Worm (Caenorhabditis elegans) whole organism, L1 larva: Measurements from ENCODE around the gene T16G12.1.

Experiments
- C04F5.9 ChIP-seq: sonication (generic microtip); optimal IDR thresholded peaks from 2 replicates; lab custom pipeline; 2016; ENCODE audit warnings: missing genetic modification characterization, missing compliant biosample characterization
- C16A3.4 ChIP-seq: fragments of 150-350 bp; optimal IDR thresholded peaks from 2 replicates; lab custom pipeline; 2014; ENCODE audit warnings: missing biosample characterization, missing genetic modification characterization
- F16B12.6 ChIP-seq: fragments of 150-350 bp; optimal IDR thresholded peaks from 2 replicates; lab custom pipeline; 2014; ENCODE audit warnings: missing biosample characterization, missing genetic modification characterization
- Y116A8C.19 ChIP-seq: sonication (generic microtip); optimal IDR thresholded peaks from 2 replicates; lab custom pipeline; 2016; ENCODE audit warnings: missing compliant biosample characterization, missing genetic modification characterization, borderline replicate concordance
- aha-1 ChIP-seq: fragments of 150-350 bp; optimal IDR thresholded peaks from 2 replicates; lab custom pipeline; 2014; ENCODE audit warnings: missing biosample characterization, missing genetic modification characterization
- alr-1 ChIP-seq: fragments of 200-800 bp; sonication (Bioruptor generic); optimal IDR thresholded peaks from 2 replicates; lab custom pipeline; 2018; ENCODE audit warnings: borderline replicate concordance, mild to moderate bottlenecking, missing genetic modification characterization, missing compliant biosample characterization
- aly-2 ChIP-seq: fragments of 150-350 bp; optimal IDR thresholded peaks from 2 replicates; lab custom pipeline; 2014; ENCODE audit warnings: missing biosample characterization, missing genetic modification characterization
- ama-1 ChIP-seq: fragments of 150-350 bp; optimal IDR thresholded peaks from 2 replicates; lab custom pipeline; 2014
- blmp-1 ChIP-seq: fragments of 150-350 bp; optimal IDR thresholded peaks from 2 replicates; lab custom pipeline; 2014; ENCODE audit warnings: missing biosample characterization, missing genetic modification characterization
- ceh-63 ChIP-seq: fragments of 200-800 bp; sonication (Bioruptor generic); optimal IDR thresholded peaks from 2 replicates; lab custom pipeline; 2018; ENCODE audit warnings: mild to moderate bottlenecking, missing genetic modification characterization, missing compliant biosample characterization
- ceh-8 ChIP-seq: fragments of 200-800 bp; sonication (Bioruptor generic); optimal IDR thresholded peaks from 2 replicates; lab custom pipeline; 2018; ENCODE audit warnings: mild to moderate bottlenecking, missing genetic modification characterization, moderate library complexity, missing compliant biosample characterization
- ceh-82 ChIP-seq, 3 experiments: fragments of 150-350 bp in 1 of 3; sonication (generic microtip) in 2 of 3; optimal IDR thresholded peaks; 2 replicates each; lab custom pipeline; 2014 to 2017; ENCODE audit warnings: missing biosample characterization in 3 of 3, missing genetic modification characterization in 3 of 3
- ceh-88 ChIP-seq: fragments of 200-800 bp; sonication (Bioruptor generic); IDR thresholded peaks from 2 replicates; pipeline ENCODE4 v1.3.6; 2022; ENCODE audit warnings: missing genetic modification characterization, missing compliant biosample characterization
- ceh-90 ChIP-seq: sonication (generic microtip); optimal IDR thresholded peaks from 2 replicates; lab custom pipeline; 2016; ENCODE audit warnings: missing genetic modification characterization, missing compliant biosample characterization
- ces-1 ChIP-seq: fragments of 150-350 bp; optimal IDR thresholded peaks from 2 replicates; lab custom pipeline; 2014; ENCODE audit warnings: missing biosample characterization, missing genetic modification reagents, missing genetic modification characterization
- dpl-1 ChIP-seq, 3 experiments: fragments of 150-350 bp in 2 of 3; sonication (generic microtip) in 1 of 3; optimal IDR thresholded peaks; 2 replicates each; lab custom pipeline; 2014 to 2017; ENCODE audit warnings: missing biosample characterization in 3 of 3, missing genetic modification characterization in 3 of 3, missing genetic modification reagents in 3 of 3
- egl-13 ChIP-seq: sonication (generic microtip); optimal IDR thresholded peaks from 2 replicates; lab custom pipeline; 2016; ENCODE audit warnings: missing genotype, missing genetic modification reagents, missing genetic modification characterization, missing compliant biosample characterization
- elt-3 ChIP-seq, 6 experiments: fragments of 150-350 bp in 1 of 6; sonication (generic microtip); optimal IDR thresholded peaks; 2 replicates each; lab custom pipeline; 2017 to 2018; ENCODE audit warnings: missing biosample characterization in 6 of 6, missing genetic modification characterization in 6 of 6, inconsistent platforms in 1 of 6
- ets-5 ChIP-seq: fragments of 200-800 bp; sonication (Bioruptor generic); IDR thresholded peaks from 2 replicates; pipeline ENCODE4 v1.3.6; 2022; ENCODE audit warnings: missing genetic modification characterization, missing compliant biosample characterization
- fkh-10 ChIP-seq: sonication (generic microtip); optimal IDR thresholded peaks from 2 replicates; lab custom pipeline; 2017; ENCODE audit warnings: missing biosample characterization, missing genetic modification reagents, missing genetic modification characterization
- fos-1 ChIP-seq: fragments of 150-350 bp; optimal IDR thresholded peaks from 2 replicates; lab custom pipeline; 2014; ENCODE audit warnings: missing biosample characterization, missing genetic modification characterization
- grh-1 ChIP-seq: fragments of 200-800 bp; sonication (Bioruptor generic); IDR thresholded peaks from 2 replicates; pipeline ENCODE4 v1.3.6; 2022; ENCODE audit warnings: missing genetic modification reagents, missing genetic modification characterization, missing compliant biosample characterization
- hlh-17 ChIP-seq: fragments of 200-800 bp; sonication (Bioruptor generic); optimal IDR thresholded peaks from 2 replicates; lab custom pipeline; 2018; ENCODE audit warnings: missing genetic modification characterization, mild to moderate bottlenecking, missing compliant biosample characterization, moderate library complexity, borderline replicate concordance
- hpl-2 ChIP-seq: fragments of 150-350 bp; optimal IDR thresholded peaks from 2 replicates; lab custom pipeline; 2014; ENCODE audit warnings: missing biosample characterization, missing genetic modification reagents, missing genetic modification characterization
- irx-1 ChIP-seq: sonication (generic microtip); optimal IDR thresholded peaks from 2 replicates; lab custom pipeline; 2016; ENCODE audit warnings: missing genetic modification characterization, missing compliant biosample characterization
- isw-1 ChIP-seq: fragments of 200-800 bp; sonication (Bioruptor generic); IDR thresholded peaks from 2 replicates; pipeline ENCODE4 v1.3.6; 2022; ENCODE audit warnings: missing genetic modification characterization, missing compliant biosample characterization
- lin-35 ChIP-seq, 2 experiments: fragments of 150-350 bp; optimal IDR thresholded peaks; 2 replicates each; lab custom pipeline; 2014; ENCODE audit warnings: missing biosample characterization in 2 of 2, missing genetic modification characterization in 2 of 2, missing genetic modification reagents in 2 of 2
- lir-3 ChIP-seq: sonication (generic microtip); optimal IDR thresholded peaks from 2 replicates; lab custom pipeline; 2016; ENCODE audit warnings: mild to moderate bottlenecking, missing genetic modification characterization, moderate library complexity, missing compliant biosample characterization; ENCODE audit not compliant: poor library complexity
- lsy-2 ChIP-seq, 2 experiments: fragments of 150-350 bp; optimal IDR thresholded peaks; 2 replicates each; lab custom pipeline; 2014; ENCODE audit warnings: missing biosample characterization in 2 of 2, missing genetic modification characterization in 2 of 2
- mdl-1 ChIP-seq, 2 experiments: fragments of 150-350 bp; optimal IDR thresholded peaks; 2 replicates each; lab custom pipeline; 2014 to 2017; ENCODE audit warnings: missing biosample characterization in 2 of 2, missing genetic modification characterization in 2 of 2, inconsistent platforms in 1 of 2
- mep-1 ChIP-seq: fragments of 150-350 bp; optimal IDR thresholded peaks from 2 replicates; lab custom pipeline; 2014; ENCODE audit warnings: missing biosample characterization, missing genetic modification characterization
- nhr-11 ChIP-seq: fragments of 150-350 bp; optimal IDR thresholded peaks from 2 replicates; lab custom pipeline; 2014; ENCODE audit warnings: missing biosample characterization, missing genetic modification characterization
- nhr-19 ChIP-seq: fragments of 200-800 bp; sonication (Bioruptor generic); conservative IDR thresholded peaks from 2 replicates; pipeline ENCODE4 v1.3.6; 2022; ENCODE audit warnings: missing genetic modification characterization, missing compliant biosample characterization
- nhr-20 ChIP-seq: sonication (generic microtip); optimal IDR thresholded peaks from 2 replicates; lab custom pipeline; 2016; ENCODE audit warnings: mild to moderate bottlenecking, missing genetic modification characterization, missing compliant biosample characterization
- nhr-71 ChIP-seq: sonication (generic microtip); optimal IDR thresholded peaks from 2 replicates; lab custom pipeline; 2016; ENCODE audit warnings: mild to moderate bottlenecking, missing genetic modification characterization, moderate library complexity, missing compliant biosample characterization
- nhr-77 ChIP-seq: fragments of 150-350 bp; optimal IDR thresholded peaks from 2 replicates; lab custom pipeline; 2014; ENCODE audit warnings: missing biosample characterization, missing genetic modification characterization
- nhr-84 ChIP-seq: sonication (generic microtip); optimal IDR thresholded peaks from 2 replicates; lab custom pipeline; 2017; ENCODE audit warnings: missing biosample characterization, missing genetic modification characterization
- nhr-90 ChIP-seq: sonication (generic microtip); optimal IDR thresholded peaks from 2 replicates; lab custom pipeline; 2016; ENCODE audit warnings: mild to moderate bottlenecking, missing genetic modification characterization, missing compliant biosample characterization; ENCODE audit not compliant: poor library complexity
- pax-3 ChIP-seq: fragments of 200-800 bp; sonication (Bioruptor generic); optimal IDR thresholded peaks from 2 replicates; lab custom pipeline; 2018; ENCODE audit warnings: mild to moderate bottlenecking, missing genetic modification characterization, moderate library complexity, missing compliant biosample characterization
- skn-1 ChIP-seq: fragments of 150-350 bp; optimal IDR thresholded peaks from 2 replicates; lab custom pipeline; 2014; ENCODE audit warnings: missing biosample characterization, missing genetic modification characterization
- snpc-4 ChIP-seq: fragments of 150-350 bp; optimal IDR thresholded peaks from 2 replicates; lab custom pipeline; 2014; ENCODE audit warnings: missing biosample characterization, missing genetic modification characterization
- sox-4 ChIP-seq: sonication (generic microtip); optimal IDR thresholded peaks from 2 replicates; lab custom pipeline; 2016; ENCODE audit warnings: missing genetic modification characterization, missing compliant biosample characterization
- sup-37 ChIP-seq: fragments of 200-800 bp; sonication (Bioruptor generic); optimal IDR thresholded peaks from 2 replicates; lab custom pipeline; 2018; ENCODE audit warnings: mild to moderate bottlenecking, missing genetic modification characterization, missing compliant biosample characterization
- tbx-2 ChIP-seq: sonication (generic microtip); optimal IDR thresholded peaks from 2 replicates; lab custom pipeline; 2016; ENCODE audit warnings: missing genetic modification characterization, missing compliant biosample characterization
- unc-130 ChIP-seq: fragments of 150-350 bp; optimal IDR thresholded peaks from 2 replicates; lab custom pipeline; 2017; ENCODE audit warnings: missing biosample characterization, missing genetic modification characterization, inconsistent platforms
- unc-30 ChIP-seq: sonication (generic microtip); optimal IDR thresholded peaks from 2 replicates; lab custom pipeline; 2017; ENCODE audit warnings: missing biosample characterization, missing genetic modification characterization
- unc-86 ChIP-seq: sonication (generic microtip); optimal IDR thresholded peaks from 2 replicates; lab custom pipeline; 2016; ENCODE audit warnings: missing genetic modification characterization, missing compliant biosample characterization
- unc-98 ChIP-seq: fragments of 200-800 bp; sonication (Bioruptor generic); IDR thresholded peaks from 2 replicates; pipeline ENCODE4 v1.3.6; 2022; ENCODE audit warnings: missing genetic modification characterization, missing compliant biosample characterization
- xbp-1 ChIP-seq: sonication (generic microtip); optimal IDR thresholded peaks from 2 replicates; lab custom pipeline; 2016; ENCODE audit warnings: missing genetic modification characterization, missing compliant biosample characterization
- zip-4 ChIP-seq: fragments of 200-800 bp; sonication (Bioruptor generic); optimal IDR thresholded peaks from 2 replicates; lab custom pipeline; 2018; ENCODE audit warnings: mild to moderate bottlenecking, missing genetic modification characterization, moderate library complexity, missing compliant biosample characterization
- ztf-11 ChIP-seq, 2 experiments: sonication (generic microtip); optimal IDR thresholded peaks; 2 replicates each; lab custom pipeline; 2016 to 2017; ENCODE audit warnings: missing genetic modification characterization in 2 of 2, missing biosample characterization in 1 of 2, missing compliant biosample characterization in 1 of 2
- ztf-4 ChIP-seq: fragments of 150-350 bp; optimal IDR thresholded peaks from 2 replicates; lab custom pipeline; 2014; ENCODE audit warnings: missing biosample characterization, missing genetic modification characterization

T16G12.1 gene

DNA sequence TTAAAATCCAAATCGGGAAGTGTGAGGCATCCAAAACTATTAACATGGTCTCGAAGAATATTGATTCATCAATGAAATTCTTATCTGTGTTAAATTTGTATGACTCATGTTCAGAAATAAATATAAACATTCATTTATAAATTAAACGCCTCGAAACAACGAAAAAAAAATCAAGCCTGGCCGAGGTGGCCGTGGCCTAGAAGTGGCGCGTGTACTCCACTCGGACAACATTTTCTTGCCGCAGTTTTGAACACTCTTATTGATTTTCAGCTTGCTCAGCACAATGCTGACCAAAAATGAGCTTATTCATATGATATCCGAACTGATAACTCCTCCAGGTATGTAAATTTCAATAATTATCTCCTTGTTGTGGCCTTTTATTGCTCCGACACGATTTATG is 14.5 kb upstream of the T16G12.1 start, which contains the start of gene ekl-6 (continued):
- TF ChIP-seq ceh-8 (GFP tag; lab: Kevin White, UChicago) = peak; percentile 30
- peak; percentile 48 for TF ChIP-seq Y116A8C.19 (tag; lab: Kevin White, UChicago)
- no peak for TF ChIP-seq mdl-1 (tag; optimal IDR thresholded peaks at IDR 0.05; lab: Kevin White, UChicago)
- no peak; the same call in 1 of the 2 replicates for TF ChIP-seq nhr-19 (GFP tag; lab: Robert Waterston, UW)
- no peak for TF ChIP-seq blmp-1 (tag; lab: Kevin White, UChicago)
- 0 out of 2 replicates have a peak, but pooled peaks have one; percentile 44 for TF ChIP-seq grh-1
- peak; percentile 23 for TF ChIP-seq isw-1
- peak; percentile 80 for TF ChIP-seq tbx-2 (tag; lab: Kevin White, UChicago)
- peak; percentile 82 for TF ChIP-seq sox-4 (tag; lab: Kevin White, UChicago)
- TF ChIP-seq unc-86 = peak; percentile 60
- TF ChIP-seq zip-4 (GFP tag; lab: Kevin White, UChicago) = no peak
- TF ChIP-seq sup-37 (GFP tag; lab: Kevin White, UChicago) = peak; percentile 36
- TF ChIP-seq ceh-82 (tag; optimal IDR thresholded peaks at IDR 0.05; lab: Kevin White, UChicago) = peak in 2 of 3 experiments; percentile 26 to 39
- no peak for TF ChIP-seq aha-1 (tag; lab: Kevin White, UChicago)
- peak; percentile 77 for TF ChIP-seq pax-3 (tag; lab: Kevin White, UChicago)
- no peak for TF ChIP-seq nhr-84
- no peak for TF ChIP-seq ceh-63
- no peak for TF ChIP-seq nhr-71 (tag; lab: Kevin White, UChicago)
- peak; percentile 39 to 41 for TF ChIP-seq lin-35 (GFP tag; optimal IDR thresholded peaks at IDR 0.05; lab: Kevin White, UChicago)
- TF ChIP-seq hlh-17 (GFP tag; lab: Kevin White, UChicago) = no peak
- TF ChIP-seq nhr-77 (tag; lab: Kevin White, UChicago) = peak; percentile 21
- TF ChIP-seq nhr-20 (tag; lab: Kevin White, UChicago) = peak; percentile 75
- no peak for TF ChIP-seq ets-5 (GFP tag; lab: Robert Waterston, UW)
- TF ChIP-seq unc-98 (GFP tag; lab: Robert Waterston, UW) = peak; percentile 54; the same call in 1 of the 2 replicates
- peak; percentile 32 for TF ChIP-seq snpc-4
- TF ChIP-seq C04F5.9 (tag; lab: Kevin White, UChicago) = peak; percentile 81
- TF ChIP-seq mep-1 = peak; percentile 47
- no peak for TF ChIP-seq ztf-4 (tag; lab: Kevin White, UChicago)
- TF ChIP-seq hpl-2 (GFP tag; lab: Kevin White, UChicago) = no peak
- TF ChIP-seq aly-2 (tag; lab: Kevin White, UChicago) = no peak
- TF ChIP-seq ceh-90 (tag; lab: Kevin White, UChicago) = peak; percentile 90
- TF ChIP-seq unc-30 (tag; lab: Kevin White, UChicago) = no peak
- TF ChIP-seq nhr-90 (tag; lab: Kevin White, UChicago) = peak; percentile 87
- TF ChIP-seq dpl-1 (GFP tag; optimal IDR thresholded peaks at IDR 0.05; lab: Kevin White, UChicago) = peak; percentile 22 to 56 (median 55)
- peak; percentile 92 for TF ChIP-seq lir-3 (tag; lab: Kevin White, UChicago)
- no peak for TF ChIP-seq ceh-88 (GFP tag; lab: Robert Waterston, UW)
- TF ChIP-seq fos-1 (tag; lab: Kevin White, UChicago) = no peak
- TF ChIP-seq egl-13 = peak; percentile 73
- peak; percentile 13 for TF ChIP-seq skn-1 (tag; lab: Kevin White, UChicago)
- no peak for TF ChIP-seq nhr-11 (tag; lab: Kevin White, UChicago)
- peak in 1 of 2 experiments; percentile 71 for TF ChIP-seq lsy-2 (tag; optimal IDR thresholded peaks at IDR 0.05; lab: Kevin White, UChicago)
- no peak for TF ChIP-seq ama-1 (lab: Kevin White, UChicago)
- peak; percentile 14 for TF ChIP-seq F16B12.6
- TF ChIP-seq xbp-1 (tag; lab: Kevin White, UChicago) = peak; percentile 76
- TF ChIP-seq irx-1 (tag; lab: Kevin White, UChicago) = peak; percentile 90
- no peak for TF ChIP-seq elt-3 (tag; optimal IDR thresholded peaks at IDR 0.05; lab: Kevin White, UChicago)
- TF ChIP-seq fkh-10 = no peak
- TF ChIP-seq ces-1 (GFP tag; lab: Kevin White, UChicago) = no peak
- TF ChIP-seq ztf-11 (tag; optimal IDR thresholded peaks at IDR 0.05; lab: Kevin White, UChicago) = peak in 1 of 2 experiments; percentile 89
- peak; percentile 1 for TF ChIP-seq C16A3.4 (tag; lab: Kevin White, UChicago)
- TF ChIP-seq alr-1 (tag; lab: Kevin White, UChicago) = no peak
- TF ChIP-seq unc-130 (tag; lab: Kevin White, UChicago) = no peak
